Worm (Caenorhabditis elegans): Measurements from ENCODE around the gene pdha-1.
A peak's percentile ranks its signal among the peaks of the same experiment; 100 is the strongest.

pdha-1 gene

DNA sequence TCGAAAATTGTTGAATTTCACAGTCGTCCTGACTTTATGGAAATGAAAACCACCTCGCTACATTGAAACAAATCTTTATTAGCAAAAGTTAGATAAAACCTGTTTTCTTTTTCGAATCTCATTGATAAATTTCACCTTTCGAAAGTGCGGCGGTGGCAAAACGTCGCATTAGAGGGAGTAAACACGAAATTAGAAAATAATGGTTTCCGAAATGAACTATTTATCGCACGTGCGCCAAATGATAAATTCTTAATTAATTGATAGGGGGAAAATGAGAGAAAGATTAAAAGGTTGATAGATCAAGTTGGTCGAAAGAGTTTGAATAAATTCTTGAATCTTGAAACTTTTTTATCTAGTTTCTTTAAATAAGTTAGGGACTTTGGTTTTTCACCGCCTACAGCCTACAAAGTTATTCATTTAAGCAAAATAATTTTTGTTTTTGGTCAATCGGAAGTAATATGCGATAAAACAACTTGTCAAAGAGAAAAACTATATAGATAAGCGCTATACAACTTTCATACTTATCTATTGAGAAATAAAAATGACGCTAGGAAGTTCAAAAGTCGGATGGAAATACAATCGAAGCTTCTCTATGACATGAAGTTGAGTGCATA lies 5.0 kb downstream of the pdha-1 start:
- TF ChIP-seq elt-1 (tag; optimal IDR thresholded peaks at IDR 0.05; ENCODE audit: borderline replicate concordance, insufficient read depth): no peak
- no peak for TF ChIP-seq nhr-12 (tag; optimal IDR thresholded peaks at IDR 0.05)
- no peak for TF ChIP-seq bed-3 (GFP tag; optimal IDR thresholded peaks at IDR 0.05)
- no peak for TF ChIP-seq nhr-28 (tag; optimal IDR thresholded peaks at IDR 0.05)
- TF ChIP-seq cnd-1 (tag; optimal IDR thresholded peaks at IDR 0.05): no peak
- no peak for TF ChIP-seq hlh-1 (tag; optimal IDR thresholded peaks at IDR 0.05)
- no peak for TF ChIP-seq ham-2 (GFP tag; optimal IDR thresholded peaks at IDR 0.05)
- TF ChIP-seq nhr-2 (tag; optimal IDR thresholded peaks at IDR 0.05): no peak
- no peak for TF ChIP-seq elt-3 (tag; optimal IDR thresholded peaks at IDR 0.05)
- no peak for TF ChIP-seq lin-13 (tag; optimal IDR thresholded peaks at IDR 0.05)
- TF ChIP-seq snpc-4 (tag; optimal IDR thresholded peaks at IDR 0.05): no peak
- TF ChIP-seq mls-2 (tag; optimal IDR thresholded peaks at IDR 0.05): no peak
- no peak for TF ChIP-seq sptf-1 (tag; optimal IDR thresholded peaks at IDR 0.05)
- TF ChIP-seq nhr-237 (tag; optimal IDR thresholded peaks at IDR 0.05): no peak
- no peak for TF ChIP-seq tbx-8 (GFP tag; optimal IDR thresholded peaks at IDR 0.05)
- no peak for TF ChIP-seq ztf-11 (tag; optimal IDR thresholded peaks at IDR 0.05)

DNA sequence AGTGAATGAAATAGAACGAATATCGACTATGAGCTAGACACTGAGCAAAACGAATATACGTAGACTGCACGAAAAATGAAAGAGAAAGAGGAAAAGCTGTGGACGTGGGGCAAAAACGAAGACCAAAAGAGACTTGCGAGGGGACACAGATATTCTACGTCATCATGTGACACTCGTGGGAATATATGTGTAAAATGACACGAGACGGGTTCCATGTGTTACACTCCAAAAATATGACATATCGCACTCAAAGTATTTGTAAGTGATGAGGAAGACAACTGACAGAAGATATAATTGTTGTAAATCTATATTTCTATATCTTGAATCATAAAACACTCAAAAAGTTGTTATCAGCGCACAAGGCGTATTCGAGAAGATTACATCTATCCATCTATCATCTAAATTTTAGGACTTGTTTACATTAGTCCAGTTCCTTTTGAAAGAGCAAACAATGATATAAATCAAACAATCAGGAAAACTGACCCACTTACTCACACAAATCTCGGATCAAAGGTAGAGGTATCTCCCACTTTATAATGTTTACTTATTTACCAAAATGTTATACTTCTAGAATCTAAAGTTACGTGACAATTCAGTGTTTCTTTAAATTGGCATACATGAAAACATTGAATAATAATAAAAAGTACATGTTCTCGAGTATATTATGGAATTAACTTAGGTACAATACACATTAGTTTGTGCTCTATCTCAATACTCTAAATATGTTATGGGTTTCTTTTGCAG lies 5.9 kb downstream of the pdha-1 start:
- TF ChIP-seq hlh-1 (tag; optimal IDR thresholded peaks at IDR 0.05): peak; percentile 50
- TF ChIP-seq ceh-39 (tag; optimal IDR thresholded peaks at IDR 0.05): no peak
- TF ChIP-seq ces-1 (GFP tag; optimal IDR thresholded peaks at IDR 0.05): peak; percentile 31
- no peak for TF ChIP-seq nhr-237 (tag; optimal IDR thresholded peaks at IDR 0.05)
- no peak for TF ChIP-seq ceh-43 (GFP tag; optimal IDR thresholded peaks at IDR 0.05)
- TF ChIP-seq sem-2 (GFP tag; optimal IDR thresholded peaks at IDR 0.05): no peak
- peak; percentile 84 for TF ChIP-seq unc-62 (GFP tag; optimal IDR thresholded peaks at IDR 0.05)
- TF ChIP-seq ceh-83 (GFP tag; optimal IDR thresholded peaks at IDR 0.05): no peak
- no peak for TF ChIP-seq ham-2 (GFP tag; optimal IDR thresholded peaks at IDR 0.05)
- TF ChIP-seq unc-120 (tag; optimal IDR thresholded peaks at IDR 0.05; ENCODE audit: poor library complexity, severe bottlenecking): peak; percentile 60
- no peak for TF ChIP-seq pha-4 (tag; optimal IDR thresholded peaks at IDR 0.05)
- TF ChIP-seq zip-8 (tag; optimal IDR thresholded peaks at IDR 0.05): no peak

DNA sequence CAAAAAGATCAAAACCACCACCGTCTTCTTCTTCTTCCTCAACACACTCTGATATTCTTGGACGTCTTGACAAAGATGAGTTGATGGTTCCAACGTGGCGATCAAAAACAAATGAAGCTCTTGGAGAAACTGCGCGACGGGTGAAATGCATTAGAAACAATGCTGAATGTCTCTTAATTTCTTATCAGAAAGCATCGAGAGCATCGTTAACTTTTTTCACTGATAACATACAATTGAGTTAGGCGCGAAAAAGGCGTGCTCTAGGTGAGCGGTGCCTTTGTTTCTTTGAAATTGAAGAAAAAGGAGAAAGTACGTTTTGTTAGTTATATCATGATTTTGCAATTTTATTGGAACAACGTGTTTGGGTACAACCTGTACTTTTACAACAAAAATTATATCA lies 7.1 kb downstream of the pdha-1 start, which contains the start of gene gpcp-2:
gpcp-2 (minus strand) TSS at position 153 of the 400 bp plus-strand sequence.
- TF ChIP-seq nhr-28 (tag; optimal IDR thresholded peaks at IDR 0.05): no peak
- no peak for TF ChIP-seq elt-3 (tag; optimal IDR thresholded peaks at IDR 0.05)
- no peak for TF ChIP-seq lin-13 (tag; optimal IDR thresholded peaks at IDR 0.05)
- no peak for TF ChIP-seq bed-3 (GFP tag; optimal IDR thresholded peaks at IDR 0.05)
- TF ChIP-seq cnd-1 (tag; optimal IDR thresholded peaks at IDR 0.05): no peak
- no peak for TF ChIP-seq ces-1 (GFP tag; optimal IDR thresholded peaks at IDR 0.05)
- no peak for TF ChIP-seq elt-1 (tag; optimal IDR thresholded peaks at IDR 0.05; ENCODE audit: borderline replicate concordance, insufficient read depth)

- TF ChIP-seq elt-1 (tag; optimal IDR thresholded peaks at IDR 0.05; ENCODE audit: borderline replicate concordance, insufficient read depth) (no peak), pha-4 (tag; optimal IDR thresholded peaks at IDR 0.05) (no peak), nhr-12 (tag; optimal IDR thresholded peaks at IDR 0.05) (no peak), ceh-39 (tag; optimal IDR thresholded peaks at IDR 0.05) (no peak), hlh-1 (tag; optimal IDR thresholded peaks at IDR 0.05) (no peak), sem-2 (GFP tag; optimal IDR thresholded peaks at IDR 0.05) (no peak), elt-3 (tag; optimal IDR thresholded peaks at IDR 0.05) (no peak), drap-1 (GFP tag; optimal IDR thresholded peaks at IDR 0.05) (no peak), bed-3 (GFP tag; optimal IDR thresholded peaks at IDR 0.05) (no peak), M03D4.4 (tag; optimal IDR thresholded peaks at IDR 0.05) (no peak), ham-2 (GFP tag; optimal IDR thresholded peaks at IDR 0.05) (no peak), blmp-1 (tag; optimal IDR thresholded peaks at IDR 0.05) (no peak), cnd-1 (tag; optimal IDR thresholded peaks at IDR 0.05) (no peak), lsy-2 (tag; optimal IDR thresholded peaks at IDR 0.05) (no peak), unc-120 (tag; optimal IDR thresholded peaks at IDR 0.05; ENCODE audit: poor library complexity, severe bottlenecking) (no peak), nhr-76 (tag; optimal IDR thresholded peaks at IDR 0.05) (no peak), zip-8 (tag; optimal IDR thresholded peaks at IDR 0.05) (no peak)
Observed at ce11 chrII:8074058-8074457, 8.0 kb downstream of the pdha-1 start.

All from whole organism, mixed stage, embryonic.